Worm (Caenorhabditis elegans) whole organism, L3 larva: ENCODE measurements around the gene arrd-25.
A peak's percentile ranks its signal among the peaks of the same experiment; 100 is the strongest.

Source experiments
- R02D3.7 ChIP-seq: fragments of 150-350 bp; optimal IDR thresholded peaks from 2 replicates; lab custom pipeline; 2014; ENCODE audit warnings: missing biosample characterization, missing genetic modification characterization
- ZK546.5 ChIP-seq: sonication (generic microtip); optimal IDR thresholded peaks from 2 replicates; lab custom pipeline; 2017; ENCODE audit warnings: missing biosample characterization, missing genetic modification characterization
- ama-1 ChIP-seq: fragments of 150-350 bp; optimal IDR thresholded peaks from 2 replicates; lab custom pipeline; 2018
- ceh-16 ChIP-seq: sonication (generic microtip); optimal IDR thresholded peaks from 2 replicates; lab custom pipeline; 2017; ENCODE audit warnings: missing biosample characterization, missing genetic modification characterization
- ceh-82 ChIP-seq: fragments of 150-350 bp; optimal IDR thresholded peaks from 2 replicates; lab custom pipeline; 2014; ENCODE audit warnings: missing biosample characterization, missing genetic modification characterization
- ceh-9 ChIP-seq: sonication (generic microtip); optimal IDR thresholded peaks from 2 replicates; lab custom pipeline; 2018; ENCODE audit warnings: missing biosample characterization, missing genetic modification characterization
- egl-5 ChIP-seq: fragments of 150-350 bp; optimal IDR thresholded peaks from 2 replicates; lab custom pipeline; 2017; ENCODE audit warnings: missing biosample characterization, missing genetic modification reagents, missing genetic modification characterization, inconsistent platforms
- elt-1 ChIP-seq: fragments of 150-350 bp; optimal IDR thresholded peaks from 2 replicates; lab custom pipeline; 2014; ENCODE audit warnings: missing biosample characterization, missing genetic modification characterization
- elt-2 ChIP-seq: sonication (generic microtip); optimal IDR thresholded peaks from 2 replicates; lab custom pipeline; 2016; ENCODE audit warnings: missing genetic modification reagents, mild to moderate bottlenecking, missing genetic modification characterization, missing compliant biosample characterization
- elt-3 ChIP-seq, 3 experiments: fragments of 150-350 bp in 1 of 3; sonication (generic microtip) in 2 of 3; optimal IDR thresholded peaks; 2 replicates in 2 of 3; 4 replicates in 1 of 3; lab custom pipeline; 2014 to 2017; ENCODE audit warnings: missing biosample characterization in 3 of 3, missing genetic modification characterization in 3 of 3
- eor-1 ChIP-seq, 2 experiments: fragments of 150-350 bp; optimal IDR thresholded peaks; 2 replicates each; lab custom pipeline; 2014 to 2018; ENCODE audit warnings: missing biosample characterization in 2 of 2, missing genetic modification characterization in 2 of 2
- fkh-10 ChIP-seq: sonication (generic microtip); optimal IDR thresholded peaks from 2 replicates; lab custom pipeline; 2017; ENCODE audit warnings: missing biosample characterization, missing genetic modification reagents, missing genetic modification characterization
- fos-1 ChIP-seq: fragments of 150-350 bp; optimal IDR thresholded peaks from 2 replicates; lab custom pipeline; 2014; ENCODE audit warnings: missing biosample characterization, missing genetic modification characterization
- hmg-11 ChIP-seq: sonication (generic microtip); optimal IDR thresholded peaks from 2 replicates; lab custom pipeline; 2016; ENCODE audit warnings: missing genetic modification characterization, missing compliant biosample characterization
- jun-1 ChIP-seq: fragments of 150-350 bp; optimal IDR thresholded peaks from 2 replicates; lab custom pipeline; 2014; ENCODE audit warnings: missing biosample characterization, missing genetic modification reagents, missing genetic modification characterization
- lin-15B ChIP-seq: fragments of 150-350 bp; optimal IDR thresholded peaks from 2 replicates; lab custom pipeline; 2014; ENCODE audit warnings: missing biosample characterization, missing genetic modification characterization
- lin-39 ChIP-seq: fragments of 150-350 bp; optimal IDR thresholded peaks from 2 replicates; lab custom pipeline; 2018; ENCODE audit warnings: missing biosample characterization, missing genetic modification reagents, missing genetic modification characterization
- lsy-12 ChIP-seq: sonication (generic microtip); optimal IDR thresholded peaks from 2 replicates; lab custom pipeline; 2016; ENCODE audit warnings: mild to moderate bottlenecking, missing genetic modification characterization, missing compliant biosample characterization
- mml-1 ChIP-seq: fragments of 150-350 bp; sonication (generic microtip); optimal IDR thresholded peaks from 3 replicates; lab custom pipeline; 2014; ENCODE audit warnings: missing biosample characterization, missing genetic modification characterization
- nfya-1 ChIP-seq: sonication (generic microtip); optimal IDR thresholded peaks from 2 replicates; lab custom pipeline; 2017; ENCODE audit warnings: missing genetic modification characterization, mild to moderate bottlenecking, missing compliant biosample characterization, antibody characterized with exemption, moderate library complexity; ENCODE audit not compliant: insufficient read depth
- nhr-11 ChIP-seq: fragments of 150-350 bp; optimal IDR thresholded peaks from 2 replicates; lab custom pipeline; 2014; ENCODE audit warnings: missing biosample characterization, missing genetic modification characterization
- nhr-12 ChIP-seq: fragments of 150-350 bp; optimal IDR thresholded peaks from 2 replicates; lab custom pipeline; 2014; ENCODE audit warnings: missing biosample characterization, missing genetic modification characterization
- nhr-25 ChIP-seq: sonication (generic microtip); optimal IDR thresholded peaks from 2 replicates; lab custom pipeline; 2017; ENCODE audit warnings: missing biosample characterization, missing genetic modification characterization
- nhr-43 ChIP-seq: sonication (generic microtip); optimal IDR thresholded peaks from 2 replicates; lab custom pipeline; 2016; ENCODE audit warnings: mild to moderate bottlenecking, missing genetic modification characterization, missing compliant biosample characterization; ENCODE audit not compliant: poor library complexity, severe bottlenecking
- nhr-67 ChIP-seq: fragments of 150-350 bp; optimal IDR thresholded peaks from 2 replicates; lab custom pipeline; 2014; ENCODE audit warnings: missing biosample characterization, missing genetic modification characterization
- nhr-76 ChIP-seq: fragments of 150-350 bp; sonication (generic microtip); optimal IDR thresholded peaks from 5 replicates; lab custom pipeline; 2014; ENCODE audit warnings: missing biosample characterization, missing genetic modification characterization
- pha-4 ChIP-seq: fragments of 150-350 bp; optimal IDR thresholded peaks from 2 replicates; lab custom pipeline; 2014; ENCODE audit warnings: missing biosample characterization, missing genetic modification reagents, missing genetic modification characterization
- pqm-1 ChIP-seq: fragments of 150-350 bp; optimal IDR thresholded peaks from 2 replicates; lab custom pipeline; 2017; ENCODE audit warnings: missing biosample characterization, missing genetic modification characterization, inconsistent platforms
- sea-2 ChIP-seq: fragments of 150-350 bp; sonication (generic microtip); optimal IDR thresholded peaks from 4 replicates; lab custom pipeline; 2014; ENCODE audit warnings: missing biosample characterization, missing genetic modification reagents, missing genetic modification characterization
- skn-1 ChIP-seq: fragments of 150-350 bp; optimal IDR thresholded peaks from 2 replicates; lab custom pipeline; 2014; ENCODE audit warnings: missing biosample characterization, missing genetic modification characterization
- snpc-4 ChIP-seq: fragments of 150-350 bp; optimal IDR thresholded peaks from 2 replicates; lab custom pipeline; 2014; ENCODE audit warnings: missing biosample characterization, missing genetic modification characterization
- tbx-2 ChIP-seq: sonication (generic microtip); optimal IDR thresholded peaks from 2 replicates; lab custom pipeline; 2016; ENCODE audit warnings: mild to moderate bottlenecking, missing genetic modification characterization, missing compliant biosample characterization
- unc-39 ChIP-seq: sonication (generic microtip); optimal IDR thresholded peaks from 4 replicates; lab custom pipeline; 2017; ENCODE audit warnings: missing biosample characterization, missing genetic modification characterization
- unc-62 ChIP-seq: fragments of 150-350 bp; sonication (generic microtip); optimal IDR thresholded peaks from 4 replicates; lab custom pipeline; 2014; ENCODE audit warnings: missing biosample characterization, missing genetic modification reagents, missing genetic modification characterization
- zag-1 ChIP-seq: fragments of 150-350 bp; optimal IDR thresholded peaks from 2 replicates; lab custom pipeline; 2014; ENCODE audit warnings: missing biosample characterization, missing genetic modification characterization
- ztf-11 ChIP-seq: fragments of 150-350 bp; optimal IDR thresholded peaks from 2 replicates; lab custom pipeline; 2014; ENCODE audit warnings: missing biosample characterization, missing genetic modification characterization
- ztf-4 ChIP-seq: fragments of 150-350 bp; optimal IDR thresholded peaks from 2 replicates; lab custom pipeline; 2014; ENCODE audit warnings: missing biosample characterization, missing genetic modification characterization

arrd-25 gene

ce11 chrX:14015366-14015765, 18.2 kb upstream of the arrd-25 start, which contains the start of gene C04C11.25:
Gene C04C11.25, minus strand, starts transcription at chrX:14015466.
- TF ChIP-seq nhr-67 (tag; lab: Kevin White, UChicago) (no peak), lin-39 (tag; lab: Kevin White, UChicago) (no peak), hmg-11 (no peak), ztf-4 (no peak), R02D3.7 (tag; lab: Kevin White, UChicago) (no peak), ceh-16 (tag; lab: Kevin White, UChicago) (no peak), elt-3 (tag; optimal IDR thresholded peaks at IDR 0.05; lab: Kevin White, UChicago) (no peak), nhr-43 (tag; lab: Kevin White, UChicago) (no peak), fos-1 (tag; lab: Kevin White, UChicago) (no peak)

- TF ChIP-seq ZK546.5 (tag; lab: Kevin White, UChicago) = no peak
- peak; percentile 16 for TF ChIP-seq nhr-76
- TF ChIP-seq ceh-9 (tag; lab: Kevin White, UChicago) = no peak
- TF ChIP-seq pha-4 (tag; lab: Kevin White, UChicago) = peak; percentile 75
- peak; percentile 49 for TF ChIP-seq egl-5
- TF ChIP-seq ceh-16 (tag; lab: Kevin White, UChicago) = no peak
- TF ChIP-seq lsy-12 (tag; lab: Kevin White, UChicago) = peak; percentile 61
- peak; percentile 71 for TF ChIP-seq nhr-43 (tag; lab: Kevin White, UChicago)
- TF ChIP-seq nhr-11 (tag; lab: Kevin White, UChicago) = peak; percentile 30
- TF ChIP-seq nfya-1 (tag; lab: Kevin White, UChicago) = peak; percentile 63
- peak; percentile 53 for TF ChIP-seq fkh-10 (GFP tag; lab: Kevin White, UChicago)
- peak; percentile 1 for TF ChIP-seq pqm-1 (tag; lab: Kevin White, UChicago)
- peak; percentile 94 for TF ChIP-seq hmg-11
- peak; percentile 1 for TF ChIP-seq snpc-4
- TF ChIP-seq sea-2 (GFP tag; lab: Kevin White, UChicago) = peak; percentile 76
- no peak for TF ChIP-seq ceh-82 (tag; lab: Kevin White, UChicago)
- no peak for TF ChIP-seq ama-1
- peak; percentile 36 for TF ChIP-seq lin-39 (tag; lab: Kevin White, UChicago)
- peak; percentile 24 for TF ChIP-seq R02D3.7 (tag; lab: Kevin White, UChicago)
- TF ChIP-seq tbx-2 (tag; lab: Kevin White, UChicago) = peak; percentile 74
- peak; percentile 14 for TF ChIP-seq lin-15B (tag; lab: Kevin White, UChicago)
- peak; percentile 36 for TF ChIP-seq nhr-25 (tag; lab: Kevin White, UChicago)
- TF ChIP-seq skn-1 (tag; lab: Kevin White, UChicago) = peak; percentile 56
- TF ChIP-seq eor-1 (tag; optimal IDR thresholded peaks at IDR 0.05; lab: Kevin White, UChicago) = no peak
- TF ChIP-seq jun-1 (tag; lab: Kevin White, UChicago) = peak; percentile 47
- TF ChIP-seq elt-2 (tag; lab: Kevin White, UChicago) = peak; percentile 53
- no peak for TF ChIP-seq zag-1 (tag; lab: Kevin White, UChicago)
- no peak for TF ChIP-seq mml-1 (tag; lab: Kevin White, UChicago)
Observed at ce11 chrX:14015808-14016207, 17.8 kb upstream of the arrd-25 start.

ce11 chrX:14016698-14017097, 16.9 kb upstream of the arrd-25 start:
- peak; percentile 86 for TF ChIP-seq hmg-11
- no peak for TF ChIP-seq pha-4 (tag; lab: Kevin White, UChicago)
- no peak for TF ChIP-seq mml-1 (tag; lab: Kevin White, UChicago)
- peak; percentile 39 for TF ChIP-seq elt-1 (tag; lab: Kevin White, UChicago)
- peak; percentile 19 for TF ChIP-seq egl-5
- no peak for TF ChIP-seq elt-2 (tag; lab: Kevin White, UChicago)
- TF ChIP-seq snpc-4 = peak; percentile 22
- peak; percentile 88 for TF ChIP-seq nfya-1 (tag; lab: Kevin White, UChicago)
- peak; percentile 55 for TF ChIP-seq tbx-2 (tag; lab: Kevin White, UChicago)
- TF ChIP-seq jun-1 (tag; lab: Kevin White, UChicago) = no peak
- TF ChIP-seq pqm-1 (tag; lab: Kevin White, UChicago) = no peak
- no peak for TF ChIP-seq ztf-11 (tag; lab: Kevin White, UChicago)
- no peak for TF ChIP-seq nhr-11 (tag; lab: Kevin White, UChicago)
- TF ChIP-seq sea-2 (GFP tag; lab: Kevin White, UChicago) = no peak
- TF ChIP-seq ztf-4 = no peak
- no peak for TF ChIP-seq eor-1 (tag; optimal IDR thresholded peaks at IDR 0.05; lab: Kevin White, UChicago)
- TF ChIP-seq lin-15B (tag; lab: Kevin White, UChicago) = peak; percentile 7
- no peak for TF ChIP-seq zag-1 (tag; lab: Kevin White, UChicago)
- no peak for TF ChIP-seq skn-1 (tag; lab: Kevin White, UChicago)
- no peak for TF ChIP-seq fos-1 (tag; lab: Kevin White, UChicago)
- peak; percentile 68 for TF ChIP-seq unc-62
- no peak for TF ChIP-seq unc-39 (tag; lab: Kevin White, UChicago)
- TF ChIP-seq nhr-12 (tag; lab: Kevin White, UChicago) = no peak
- TF ChIP-seq lsy-12 (tag; lab: Kevin White, UChicago) = no peak
- peak; percentile 65 for TF ChIP-seq fkh-10 (GFP tag; lab: Kevin White, UChicago)
- TF ChIP-seq lin-39 (tag; lab: Kevin White, UChicago) = peak; percentile 48
